Worm (Caenorhabditis elegans): ENCODE results near the gene F49E12.10.

The F49E12.10 gene

ce11 chrII:8417059-8417668, 26.3 kb downstream of the F49E12.10 start, which contains the start of gene fdgt-2:
fdgt-2 (plus strand) TSS chrII:8417618.
- no peak for TF ChIP-seq rpc-1 (optimal IDR thresholded peaks at IDR 0.05)
- no peak for TF ChIP-seq rpc-1 (tag; optimal IDR thresholded peaks at IDR 0.05)
- TF ChIP-seq attf-3 (GFP tag; conservative IDR thresholded peaks at IDR 0.05) = no peak
- no peak for TF ChIP-seq die-1 (tag; optimal IDR thresholded peaks at IDR 0.05)
- no peak for TF ChIP-seq egl-44 (GFP tag; IDR thresholded peaks at IDR 0.05)
- no peak for TF ChIP-seq lin-26 (GFP tag; IDR thresholded peaks at IDR 0.05)
- TF ChIP-seq lir-1 (GFP tag; conservative IDR thresholded peaks at IDR 0.05) = no peak
- no peak for TF ChIP-seq mel-28 (tag; optimal IDR thresholded peaks at IDR 0.05; ENCODE audit: borderline replicate concordance)

- TF ChIP-seq ceh-91 (GFP tag; IDR thresholded peaks at IDR 0.05) (no peak), sea-2 (GFP tag; IDR thresholded peaks at IDR 0.05) (no peak), unc-62 (GFP tag; optimal IDR thresholded peaks at IDR 0.05) (no peak), ets-4 (GFP tag; optimal IDR thresholded peaks at IDR 0.05) (no peak), F52B5.7 (tag; optimal IDR thresholded peaks at IDR 0.05) (no peak), lsy-27 (tag; optimal IDR thresholded peaks at IDR 0.05; ENCODE audit: borderline replicate concordance, insufficient read depth) (no peak), ceh-27 (GFP tag; optimal IDR thresholded peaks at IDR 0.05) (no peak), let-607 (tag; optimal IDR thresholded peaks at IDR 0.05) (no peak), athp-1 (tag; optimal IDR thresholded peaks at IDR 0.05) (no peak), ztf-6 (GFP tag; IDR thresholded peaks at IDR 0.05) (no peak), sdz-38 (tag; optimal IDR thresholded peaks at IDR 0.05) (no peak), lin-54 (GFP tag; optimal IDR thresholded peaks at IDR 0.05) (no peak), F37B4.10 (GFP tag; IDR thresholded peaks at IDR 0.05) (no peak), ztf-28 (GFP tag; IDR thresholded peaks at IDR 0.05) (no peak), Y79H2A.3 (GFP tag; conservative IDR thresholded peaks at IDR 0.05) (no peak), attf-3 (GFP tag; conservative IDR thresholded peaks at IDR 0.05) (no peak), F55B11.4 (tag; optimal IDR thresholded peaks at IDR 0.05; ENCODE audit: borderline replicate concordance, insufficient read depth) (no peak), ztf-25 (GFP tag; IDR thresholded peaks at IDR 0.05) (no peak), snpc-1.3 (tag; optimal IDR thresholded peaks at IDR 0.05; ENCODE audit: insufficient read depth) (no peak)
Measured at ce11 chrII:8419015-8419414, 28.2 kb downstream of the F49E12.10 start.

ce11 chrII:8419798-8420197, 28.9 kb downstream of the F49E12.10 start, which contains the start of gene F14E5.8:
F14E5.8 (plus strand) TSS chrII:8420098.
- peak; percentile 12 for TF ChIP-seq hrde-1 (tag; optimal IDR thresholded peaks at IDR 0.05; ENCODE audit: borderline replicate concordance)

- TF ChIP-seq F49E8.2 (tag; optimal IDR thresholded peaks at IDR 0.05; ENCODE audit: insufficient read depth) = peak; percentile 19
- no peak for TF ChIP-seq Y95B8A.8 (GFP tag; IDR thresholded peaks at IDR 0.05)
- TF ChIP-seq repo-1 (tag; optimal IDR thresholded peaks at IDR 0.05) = no peak
Measured at ce11 chrII:8420775-8421388, 30.0 kb downstream of the F49E12.10 start.

- TF ChIP-seq egl-44 (GFP tag; IDR thresholded peaks at IDR 0.05) (no peak), hmg-20 (GFP tag; IDR thresholded peaks at IDR 0.05) (no peak), lin-54 (GFP tag; optimal IDR thresholded peaks at IDR 0.05) (no peak), let-607 (tag; optimal IDR thresholded peaks at IDR 0.05) (no peak), hlh-26 (GFP tag; conservative IDR thresholded peaks at IDR 0.05) (no peak), lin-26 (GFP tag; IDR thresholded peaks at IDR 0.05) (no peak), dox-1 (GFP tag; IDR thresholded peaks at IDR 0.05) (no peak), Y67H2A.10 (GFP tag; conservative IDR thresholded peaks at IDR 0.05) (no peak), C06A6.2 (GFP tag; conservative IDR thresholded peaks at IDR 0.05) (no peak), aptf-2 (GFP tag; conservative IDR thresholded peaks at IDR 0.05) (no peak), madf-8 (GFP tag; conservative IDR thresholded peaks at IDR 0.05) (no peak), madf-6 (GFP tag; IDR thresholded peaks at IDR 0.05) (no peak), lir-1 (GFP tag; conservative IDR thresholded peaks at IDR 0.05) (no peak), ceh-79 (tag; optimal IDR thresholded peaks at IDR 0.05) (no peak)
Measured at ce11 chrII:8428758-8428946, 37.8 kb downstream of the F49E12.10 start, which contains the start of gene F14E5.2. F14E5.2 (minus strand) TSS chrII:8428858.

Measured in whole organism, young adult.